Worm (Caenorhabditis elegans) whole organism, mixed stage, embryonic: Measurements from ENCODE around the gene odd-1.

Source experiments
- drap-1 ChIP-seq: fragments of 200-800 bp; sonication (Bioruptor generic); optimal IDR thresholded peaks from 3 replicates; lab custom pipeline; 2018; ENCODE audit warnings: mild to moderate bottlenecking, missing genetic modification characterization, missing compliant biosample characterization
- elt-3 ChIP-seq: fragments of 150-350 bp; optimal IDR thresholded peaks from 2 replicates; lab custom pipeline; 2014; ENCODE audit warnings: missing biosample characterization, missing genetic modification characterization
- lin-32 ChIP-seq: fragments of 200-800 bp; sonication (Bioruptor generic); optimal IDR thresholded peaks from 2 replicates; lab custom pipeline; 2018; ENCODE audit warnings: mild to moderate bottlenecking, missing genetic modification characterization, missing compliant biosample characterization
- nhr-237 ChIP-seq: fragments of 150-350 bp; optimal IDR thresholded peaks from 2 replicates; lab custom pipeline; 2014; ENCODE audit warnings: missing biosample characterization, missing genetic modification characterization
- nhr-76 ChIP-seq: sonication (generic microtip); optimal IDR thresholded peaks from 2 replicates; lab custom pipeline; 2017; ENCODE audit warnings: missing biosample characterization, missing genetic modification characterization
- pha-4 ChIP-seq: fragments of 150-350 bp; optimal IDR thresholded peaks from 2 replicates; lab custom pipeline; 2018; ENCODE audit warnings: missing biosample characterization, missing genetic modification reagents, missing genetic modification characterization
- unc-62 ChIP-seq: fragments of 150-350 bp; optimal IDR thresholded peaks from 2 replicates; lab custom pipeline; 2014; ENCODE audit warnings: missing biosample characterization, missing genetic modification reagents, missing genetic modification characterization
- ztf-11 ChIP-seq: fragments of 150-350 bp; optimal IDR thresholded peaks from 2 replicates; lab custom pipeline; 2014; ENCODE audit warnings: missing biosample characterization, missing genetic modification characterization

DNA sequence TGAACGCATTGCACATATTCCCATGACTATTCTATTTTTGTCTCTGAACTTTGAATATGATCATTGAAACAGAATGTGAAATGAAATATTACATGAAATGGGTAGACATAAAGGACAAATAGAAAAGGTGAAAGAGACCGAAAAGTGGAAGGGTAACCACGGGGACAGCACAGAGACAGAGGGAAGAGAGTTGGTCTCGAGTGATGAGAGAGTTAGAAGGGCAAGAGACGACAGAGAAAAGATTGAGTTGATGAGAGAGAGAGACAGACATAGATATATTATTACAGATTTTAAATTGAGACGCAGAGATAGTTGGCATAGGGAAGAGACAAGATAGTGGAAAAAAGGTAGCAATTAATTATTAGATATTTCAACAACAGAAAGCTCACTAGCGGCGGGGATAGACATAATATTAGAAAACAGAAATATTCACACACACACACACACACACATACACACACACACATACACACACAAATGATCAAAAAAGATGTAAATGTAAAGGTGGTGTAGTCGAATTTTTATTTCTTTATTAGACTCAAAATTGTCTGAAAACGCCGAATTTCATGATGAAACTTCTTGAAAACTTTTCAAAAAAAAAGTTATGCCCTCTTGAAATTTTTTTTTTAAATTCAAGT lies 8.6 kb downstream of the odd-1 start:
- TF ChIP-seq lin-32 (GFP tag; lab: Kevin White, UChicago) (no peak), pha-4 (peak; percentile 45), drap-1 (no peak), elt-3 (tag; lab: Kevin White, UChicago) (no peak), unc-62 (GFP tag; lab: Kevin White, UChicago) (peak; percentile 70), ztf-11 (tag; lab: Kevin White, UChicago) (no peak), nhr-76 (tag; lab: Kevin White, UChicago) (no peak), nhr-237 (tag; lab: Kevin White, UChicago) (peak; percentile 25)
